Worm (Caenorhabditis elegans) whole organism, early embryonic: ENCODE data around the gene srv-9.

Experiments
- F13C5.2 ChIP-seq: sonication (generic microtip); optimal IDR thresholded peaks from 2 replicates; lab custom pipeline; 2017; ENCODE audit warnings: mild to moderate bottlenecking, missing genetic modification characterization, inconsistent platforms, missing compliant biosample characterization
- flt-1 ChIP-seq: fragments of 200-800 bp; sonication (Bioruptor generic); IDR thresholded peaks from 2 replicates; pipeline ENCODE4 v1.3.6; 2022; ENCODE audit warnings: missing genetic modification characterization, missing compliant biosample characterization
- tbx-37 ChIP-seq: fragments of 200-800 bp; sonication (Bioruptor generic); conservative IDR thresholded peaks from 2 replicates; pipeline ENCODE4 v1.3.6; 2022; ENCODE audit warnings: missing genetic modification reagents, missing genetic modification characterization, missing compliant biosample characterization
- tra-4 ChIP-seq: sonication (generic microtip); optimal IDR thresholded peaks from 2 replicates; lab custom pipeline; 2017; ENCODE audit warnings: missing genetic modification characterization, missing compliant biosample characterization

- TF ChIP-seq F13C5.2 (tag; lab: Kevin White, UChicago), result no peak
- no peak for TF ChIP-seq tra-4 (tag; lab: Kevin White, UChicago)
- TF ChIP-seq flt-1, result no peak
- TF ChIP-seq tbx-37 (GFP tag; lab: Robert Waterston, UW), result no peak
Observed at ce11 chrV:13455448-13455847, 32.5 kb upstream of the srv-9 start, which contains the start of gene lurp-3.
